Fruit fly (Drosophila melanogaster) whole organism, embryonic: ENCODE measurements around the gene CG11970.

Experiments
- ATbp ChIP-seq: fragments of 200-800 bp; sonication (Bioruptor generic); optimal IDR thresholded peaks from 2 replicates; lab custom pipeline; 2017; ENCODE audit warnings: missing biosample characterization, mild to moderate bottlenecking, missing genetic modification characterization, missing genetic modification reagents
- Asciz ChIP-seq: fragments of 200-800 bp; sonication (Bioruptor generic); optimal IDR thresholded peaks from 2 replicates; lab custom pipeline; 2017; ENCODE audit warnings: missing biosample characterization, mild to moderate bottlenecking, missing genetic modification characterization, missing genetic modification reagents
- Awh ChIP-seq: fragments of 200-800 bp; sonication (Bioruptor generic); IDR thresholded peaks from 2 replicates; pipeline ENCODE4, ENCODE4 v1.3.6; 2022; ENCODE audit warnings: missing biosample characterization, missing genetic modification characterization
- CG10565 ChIP-seq: fragments of 200-800 bp; sonication (Bioruptor generic); optimal IDR thresholded peaks from 3 replicates; lab custom pipeline; 2016; ENCODE audit warnings: missing biosample characterization, mild to moderate bottlenecking, missing genetic modification characterization
- CG14667 ChIP-seq: fragments of 200-800 bp; sonication (Bioruptor generic); IDR thresholded peaks from 2 replicates; pipeline ENCODE4 v1.3.6; 2022; ENCODE audit warnings: missing biosample characterization, missing genetic modification characterization
- CG17359 ChIP-seq: fragments of 200-800 bp; sonication (Bioruptor generic); optimal IDR thresholded peaks from 3 replicates; lab custom pipeline; 2018; ENCODE audit warnings: missing biosample characterization, mild to moderate bottlenecking, missing genetic modification characterization, moderate library complexity
- CG18262 ChIP-seq: fragments of 200-800 bp; optimal IDR thresholded peaks from 3 replicates; lab custom pipeline; 2019; ENCODE audit warnings: missing biosample characterization, mild to moderate bottlenecking, missing genetic modification characterization, moderate library complexity
- CG2875 ChIP-seq: fragments of 200-800 bp; sonication (Bioruptor generic); optimal IDR thresholded peaks from 2 replicates; lab custom pipeline; 2017; ENCODE audit warnings: missing biosample characterization, mild to moderate bottlenecking, missing genetic modification characterization, missing genetic modification reagents
- CG31441 ChIP-seq: fragments of 200-800 bp; sonication (Bioruptor generic); IDR thresholded peaks from 2 replicates; pipeline ENCODE4 v1.3.6; 2022; ENCODE audit warnings: missing biosample characterization, missing genetic modification characterization
- CG4328 ChIP-seq: fragments of 200-800 bp; sonication (Bioruptor generic); optimal IDR thresholded peaks from 3 replicates; lab custom pipeline; 2017; ENCODE audit warnings: missing biosample characterization, missing genetic modification reagents, missing genetic modification characterization
- CG4820 ChIP-seq: fragments of 200-800 bp; sonication (Bioruptor generic); optimal IDR thresholded peaks from 3 replicates; lab custom pipeline; 2016; ENCODE audit warnings: missing biosample characterization, missing genetic modification characterization
- CG7839 ChIP-seq: fragments of 200-800 bp; sonication (Bioruptor generic); optimal IDR thresholded peaks from 3 replicates; lab custom pipeline; 2018; ENCODE audit warnings: missing biosample characterization, mild to moderate bottlenecking, missing genetic modification characterization, moderate library complexity
- CG7963 ChIP-seq: fragments of 200-800 bp; sonication (Bioruptor generic); IDR thresholded peaks from 3 replicates; pipeline ENCODE4 v1.3.6; 2022; ENCODE audit warnings: missing biosample characterization, missing genetic modification characterization; ENCODE audit not compliant: partially characterized antibody
- CG9437 ChIP-seq: fragments of 200-800 bp; sonication (Bioruptor generic); optimal IDR thresholded peaks from 2 replicates; lab custom pipeline; 2018; ENCODE audit warnings: missing biosample characterization, mild to moderate bottlenecking, missing genetic modification characterization
- CG9609 ChIP-seq: fragments of 200-800 bp; sonication (Bioruptor generic); optimal IDR thresholded peaks from 3 replicates; lab custom pipeline; 2016; ENCODE audit warnings: missing biosample characterization, missing genetic modification characterization
- CG9817 ChIP-seq: fragments of 200-800 bp; sonication (Bioruptor generic); optimal IDR thresholded peaks from 2 replicates; lab custom pipeline; 2018; ENCODE audit warnings: missing biosample characterization, mild to moderate bottlenecking, missing genetic modification characterization, moderate library complexity
- CG9932 ChIP-seq: fragments of 200-800 bp; sonication (Bioruptor generic); IDR thresholded peaks from 2 replicates; pipeline ENCODE4 v1.3.6; 2022; ENCODE audit warnings: missing biosample characterization, missing genetic modification characterization
- CHES-1-like ChIP-seq: fragments of 200-800 bp; sonication (Bioruptor generic); optimal IDR thresholded peaks from 2 replicates; lab custom pipeline; 2016; ENCODE audit warnings: missing biosample characterization, missing genetic modification characterization
- Chrac-16 ChIP-seq: fragments of 200-800 bp; sonication (Bioruptor generic); optimal IDR thresholded peaks from 3 replicates; lab custom pipeline; 2016; ENCODE audit warnings: missing biosample characterization, missing genetic modification characterization
- Fer3 ChIP-seq: fragments of 200-800 bp; sonication (Bioruptor generic); optimal IDR thresholded peaks from 2 replicates; lab custom pipeline; 2018; ENCODE audit warnings: missing biosample characterization, mild to moderate bottlenecking, missing genetic modification characterization, moderate library complexity
- Hr39 ChIP-seq: fragments of >200 bp; optimal IDR thresholded peaks from 2 replicates; lab custom pipeline; 2017
- NK7.1 ChIP-seq: fragments of 200-800 bp; sonication (Bioruptor generic); optimal IDR thresholded peaks from 3 replicates; lab custom pipeline; 2016; ENCODE audit warnings: missing biosample characterization, missing genetic modification characterization
- Nf-YC ChIP-seq: fragments of 200-800 bp; optimal IDR thresholded peaks from 3 replicates; lab custom pipeline; 2019; ENCODE audit warnings: missing biosample characterization, mild to moderate bottlenecking, missing genetic modification characterization, moderate library complexity
- Sin3A ChIP-seq: fragments of >200 bp; optimal IDR thresholded peaks from 2 replicates; lab custom pipeline; 2018
- Sry-β ChIP-seq: fragments of 200-800 bp; sonication (Bioruptor generic); optimal IDR thresholded peaks from 2 replicates; lab custom pipeline; 2018; ENCODE audit warnings: missing biosample characterization, mild to moderate bottlenecking, missing genetic modification characterization, moderate library complexity
- Ssrp ChIP-seq: fragments of 200-800 bp; sonication (Bioruptor generic); optimal IDR thresholded peaks from 2 replicates; lab custom pipeline; 2018; ENCODE audit warnings: missing biosample characterization, mild to moderate bottlenecking, missing genetic modification characterization, moderate library complexity
- Vsx1 ChIP-seq: fragments of 200-800 bp; sonication (Bioruptor generic); optimal IDR thresholded peaks from 2 replicates; lab custom pipeline; 2017; ENCODE audit warnings: missing biosample characterization, mild to moderate bottlenecking, missing genetic modification characterization, missing genetic modification reagents
- Xrp1 ChIP-seq: fragments of 200-800 bp; sonication (Bioruptor generic); IDR thresholded peaks from 2 replicates; pipeline ENCODE4 v1.3.6; 2022; ENCODE audit warnings: missing biosample characterization, missing genetic modification characterization
- ato ChIP-seq: fragments of 200-800 bp; sonication (Bioruptor generic); IDR thresholded peaks from 2 replicates; pipeline ENCODE4 v1.3.6; 2022; ENCODE audit warnings: missing biosample characterization, missing genetic modification characterization; ENCODE audit not compliant: partially characterized antibody
- bsh ChIP-seq, 2 experiments: fragments of 200-800 bp; sonication (Bioruptor generic); optimal IDR thresholded peaks; 2 replicates each; lab custom pipeline; 2017 to 2018; ENCODE audit warnings: mild to moderate bottlenecking in 2 of 2, missing biosample characterization in 2 of 2, missing genetic modification characterization in 2 of 2, moderate library complexity in 1 of 2
- chm ChIP-seq: fragments of 200-800 bp; sonication (Bioruptor generic); IDR thresholded peaks from 2 replicates; pipeline ENCODE4 v1.3.6; 2022; ENCODE audit warnings: missing biosample characterization, missing genetic modification characterization
- danr ChIP-seq: fragments of 200-800 bp; sonication (Bioruptor generic); IDR thresholded peaks from 2 replicates; pipeline ENCODE4 v1.3.6; 2022; ENCODE audit warnings: missing biosample characterization, missing genetic modification characterization
- dmrt11E ChIP-seq: fragments of 200-800 bp; sonication (Bioruptor generic); optimal IDR thresholded peaks from 3 replicates; lab custom pipeline; 2018; ENCODE audit warnings: missing biosample characterization, mild to moderate bottlenecking, missing genetic modification characterization, moderate library complexity
- fd96Cb ChIP-seq: fragments of 200-800 bp; sonication (Bioruptor generic); optimal IDR thresholded peaks from 2 replicates; lab custom pipeline; 2018; ENCODE audit warnings: missing biosample characterization, mild to moderate bottlenecking, missing genetic modification characterization, moderate library complexity
- gcm ChIP-seq: fragments of 200-800 bp; sonication (Bioruptor generic); optimal IDR thresholded peaks from 2 replicates; lab custom pipeline; 2019; ENCODE audit warnings: missing biosample characterization, mild to moderate bottlenecking, missing genetic modification characterization, moderate library complexity
- grau ChIP-seq: fragments of 200-800 bp; optimal IDR thresholded peaks from 3 replicates; lab custom pipeline; 2019; ENCODE audit warnings: missing biosample characterization, mild to moderate bottlenecking, missing genetic modification characterization, moderate library complexity
- gsb ChIP-seq: fragments of 200-800 bp; sonication (Bioruptor generic); IDR thresholded peaks from 2 replicates; pipeline ENCODE4 v1.3.6; 2022; ENCODE audit warnings: missing biosample characterization, missing genetic modification characterization
- kni ChIP-seq: fragments of 200-800 bp; sonication (Bioruptor generic); optimal IDR thresholded peaks from 3 replicates; lab custom pipeline; 2017; ENCODE audit warnings: mild to moderate bottlenecking, missing biosample characterization, missing genetic modification reagents, missing genetic modification characterization
- mam ChIP-seq: fragments of 200-800 bp; sonication (Bioruptor generic); optimal IDR thresholded peaks from 3 replicates; lab custom pipeline; 2016; ENCODE audit warnings: missing biosample characterization, missing genetic modification characterization
- phol ChIP-seq: fragments of 200-800 bp; sonication (Bioruptor generic); optimal IDR thresholded peaks from 3 replicates; lab custom pipeline; 2018; ENCODE audit warnings: missing biosample characterization, mild to moderate bottlenecking, missing genetic modification characterization, moderate library complexity
- pita ChIP-seq: fragments of 200-800 bp; sonication (Bioruptor generic); optimal IDR thresholded peaks from 2 replicates; lab custom pipeline; 2017; ENCODE audit warnings: missing biosample characterization, mild to moderate bottlenecking, missing genetic modification characterization
- rib ChIP-seq: fragments of 200-800 bp; sonication (Bioruptor generic); IDR thresholded peaks from 2 replicates; pipeline ENCODE4 v1.3.6; 2022; ENCODE audit warnings: missing biosample characterization, missing genetic modification characterization
- schlank ChIP-seq: fragments of 200-800 bp; sonication (Bioruptor generic); optimal IDR thresholded peaks from 2 replicates; lab custom pipeline; 2018; ENCODE audit warnings: missing biosample characterization, mild to moderate bottlenecking, missing genetic modification characterization
- tll ChIP-seq, 2 experiments: fragments of 200-800 bp in 1 of 2; fragments of >200 bp in 1 of 2; sonication (Bioruptor generic) in 1 of 2; optimal IDR thresholded peaks; 2 replicates each; lab custom pipeline; 2017 to 2019; ENCODE audit warnings: missing biosample characterization in 2 of 2, missing genetic modification characterization in 2 of 2, mild to moderate bottlenecking in 1 of 2, moderate library complexity in 1 of 2
- ttk ChIP-seq: fragments of 200-800 bp; sonication (Bioruptor generic); IDR thresholded peaks from 2 replicates; pipeline ENCODE4 v2.1.2; 2022; ENCODE audit warnings: missing biosample characterization, missing genetic modification characterization
- twi ChIP-seq: fragments of 200-800 bp; optimal IDR thresholded peaks from 2 replicates; lab custom pipeline; 2019; ENCODE audit warnings: missing biosample characterization, mild to moderate bottlenecking, missing genetic modification characterization, moderate library complexity
- unpg ChIP-seq: fragments of 200-800 bp; sonication (Bioruptor generic); optimal IDR thresholded peaks from 3 replicates; lab custom pipeline; 2018; ENCODE audit warnings: missing biosample characterization, mild to moderate bottlenecking, missing genetic modification characterization, moderate library complexity
- zfh1 ChIP-seq: fragments of 200-800 bp; sonication (Bioruptor generic); IDR thresholded peaks from 3 replicates; pipeline ENCODE4 v1.3.6; 2022; ENCODE audit warnings: missing biosample characterization, missing genetic modification characterization

The CG11970 gene

dm6 chr3R:8954515-8955358 is 29.8 kb upstream of the CG11970 start (continued):
- peak; percentile 75 for TF ChIP-seq Ssrp
- TF ChIP-seq Nf-YC (tag; lab: Kevin White, UChicago), result peak; percentile 24
- peak; percentile 4 for TF ChIP-seq CG2875 (GFP tag; lab: Kevin White, UChicago)
- peak; percentile 74 for TF ChIP-seq gcm (GFP tag; lab: Kevin White, UChicago)
- peak; percentile 4 for TF ChIP-seq Fer3 (tag; lab: Kevin White, UChicago)
- no peak for TF ChIP-seq CG9609 (GFP tag; lab: Kevin White, UChicago)
- peak; percentile 63 for TF ChIP-seq ATbp (GFP tag; lab: Kevin White, UChicago)
- peak; percentile 3 for TF ChIP-seq Vsx1 (GFP tag; lab: Kevin White, UChicago)
- peak; percentile 72 for TF ChIP-seq unpg (GFP tag; lab: Kevin White, UChicago)
- peak; percentile 89 for TF ChIP-seq kni (GFP tag; lab: Kevin White, UChicago)
- TF ChIP-seq twi (tag; lab: Kevin White, UChicago), result peak; percentile 41
- no peak for TF ChIP-seq CG14667 (GFP tag; lab: Robert Waterston, UW)
- no peak for TF ChIP-seq ato
- peak; percentile 81 for TF ChIP-seq phol (tag; lab: Kevin White, UChicago)
- TF ChIP-seq mam (GFP tag; lab: Kevin White, UChicago), result no peak
- peak; percentile 79 for TF ChIP-seq CG17359
- peak; percentile 37 for TF ChIP-seq CG9437 (GFP tag; lab: Kevin White, UChicago)
- TF ChIP-seq CG4820 (GFP tag; lab: Kevin White, UChicago), result peak; percentile 31
- TF ChIP-seq Sry-β (GFP tag; lab: Kevin White, UChicago), result no peak
- TF ChIP-seq Awh (GFP tag; lab: Robert Waterston, UW), result peak; percentile 62; the same call in 1 of the 2 replicates
- no peak for TF ChIP-seq danr (GFP tag; lab: Robert Waterston, UW)
- no peak for TF ChIP-seq CG9932 (GFP tag; lab: Robert Waterston, UW)
- TF ChIP-seq schlank (tag; lab: Kevin White, UChicago), result no peak
- peak; percentile 59 for TF ChIP-seq Xrp1 (GFP tag; lab: Robert Waterston, UW)
- TF ChIP-seq CG18262 (tag; lab: Kevin White, UChicago), result peak; percentile 88
- TF ChIP-seq CG31441 (GFP tag; lab: Robert Waterston, UW), result peak; percentile 88
- TF ChIP-seq dmrt11E, result peak; percentile 79
- peak; percentile 70 for TF ChIP-seq grau (tag; lab: Kevin White, UChicago)
- no peak for TF ChIP-seq CG7963 (GFP tag; lab: Robert Waterston, UW)
- peak; percentile 11 for TF ChIP-seq Chrac-16 (GFP tag; lab: Kevin White, UChicago)
- TF ChIP-seq Sin3A (lab: Kevin White, UChicago), result no peak
- no peak for TF ChIP-seq CHES-1-like (GFP tag; lab: Kevin White, UChicago)
- TF ChIP-seq CG9817 (tag; lab: Kevin White, UChicago), result no peak
- TF ChIP-seq chm (GFP tag; lab: Robert Waterston, UW), result no peak
- TF ChIP-seq ttk, result peak; percentile 69
- TF ChIP-seq rib, result no peak
- peak; percentile 75 for TF ChIP-seq CG7839 (tag; lab: Kevin White, UChicago)
- TF ChIP-seq pita, result no peak
- no peak for TF ChIP-seq NK7.1
- no peak for TF ChIP-seq zfh1 (GFP tag; lab: Robert Waterston, UW)
- TF ChIP-seq fd96Cb (tag; lab: Kevin White, UChicago), result peak; percentile 75
- peak in 1 of 2 experiments; percentile 83 for TF ChIP-seq bsh (GFP tag; optimal IDR thresholded peaks at IDR 0.05; lab: Kevin White, UChicago)
- TF ChIP-seq CG4328 (GFP tag; lab: Kevin White, UChicago), result peak; percentile 7
- peak; percentile 80 for TF ChIP-seq Asciz (GFP tag; lab: Kevin White, UChicago)
- no peak for TF ChIP-seq CG10565 (GFP tag; lab: Kevin White, UChicago)
- no peak for TF ChIP-seq tll (GFP tag; optimal IDR thresholded peaks at IDR 0.05; lab: Kevin White, UChicago)
- no peak for TF ChIP-seq Hr39 (lab: Kevin White, UChicago)
- no peak for TF ChIP-seq gsb (GFP tag; lab: Robert Waterston, UW)
